Fruit fly (Drosophila melanogaster) whole organism, adult: ENCODE results near the gene CG13033.
A peak's percentile ranks its signal among the peaks of the same experiment; 100 is the strongest.

ENCODE experiments used
- CG11617 ChIP-seq: fragments of 200-800 bp; sonication (Bioruptor generic); optimal IDR thresholded peaks from 2 replicates; lab custom pipeline; 2017; ENCODE audit warnings: mild to moderate bottlenecking, missing biosample characterization, missing genetic modification reagents, missing genetic modification characterization
- CG12768 ChIP-seq: fragments of 200-800 bp; sonication (Bioruptor generic); optimal IDR thresholded peaks from 2 replicates; lab custom pipeline; 2017; ENCODE audit warnings: missing biosample characterization, missing genetic modification characterization, mild to moderate bottlenecking, moderate library complexity, missing genetic modification reagents
- CG14711 ChIP-seq: fragments of 200-800 bp; sonication (Bioruptor generic); optimal IDR thresholded peaks from 2 replicates; lab custom pipeline; 2018; ENCODE audit warnings: missing biosample characterization, mild to moderate bottlenecking, missing genetic modification characterization, moderate library complexity
- CG1620 ChIP-seq: fragments of 200-800 bp; sonication (Bioruptor generic); optimal IDR thresholded peaks from 2 replicates; lab custom pipeline; 2016; ENCODE audit warnings: missing biosample characterization, missing genetic modification characterization
- CG33017 ChIP-seq: fragments of 200-800 bp; sonication (Bioruptor generic); optimal IDR thresholded peaks from 2 replicates; lab custom pipeline; 2018; ENCODE audit warnings: missing biosample characterization, mild to moderate bottlenecking, missing genetic modification characterization, moderate library complexity
- CG5204 ChIP-seq: fragments of 200-800 bp; sonication (Bioruptor generic); optimal IDR thresholded peaks from 2 replicates; lab custom pipeline; 2016; ENCODE audit warnings: missing biosample characterization, missing genetic modification characterization
- CG7045 ChIP-seq: fragments of 200-800 bp; sonication (Bioruptor generic); optimal IDR thresholded peaks from 2 replicates; lab custom pipeline; 2017; ENCODE audit warnings: missing biosample characterization, mild to moderate bottlenecking, missing genetic modification characterization
- CG7101 ChIP-seq: fragments of 200-800 bp; sonication (Bioruptor generic); optimal IDR thresholded peaks from 2 replicates; lab custom pipeline; 2018; ENCODE audit warnings: missing biosample characterization, mild to moderate bottlenecking, missing genetic modification characterization, moderate library complexity
- Clk ChIP-seq: fragments of 200-800 bp; sonication (Bioruptor generic); optimal IDR thresholded peaks from 2 replicates; lab custom pipeline; 2017; ENCODE audit warnings: missing biosample characterization, missing genetic modification characterization
- Crg-1 ChIP-seq: fragments of 200-800 bp; sonication (Bioruptor generic); optimal IDR thresholded peaks from 2 replicates; lab custom pipeline; 2016; ENCODE audit warnings: missing biosample characterization, missing genetic modification characterization
- Hr96 ChIP-seq: fragments of 200-800 bp; sonication (Bioruptor generic); optimal IDR thresholded peaks from 2 replicates; lab custom pipeline; 2016; ENCODE audit warnings: missing biosample characterization, missing genetic modification characterization
- Mnt ChIP-seq: fragments of 200-800 bp; sonication (Bioruptor generic); optimal IDR thresholded peaks from 2 replicates; lab custom pipeline; 2016; ENCODE audit warnings: missing biosample characterization, mild to moderate bottlenecking, missing genetic modification characterization
- bab1 ChIP-seq: fragments of 200-800 bp; sonication (Bioruptor generic); optimal IDR thresholded peaks from 3 replicates; lab custom pipeline; 2019; ENCODE audit warnings: missing biosample characterization, mild to moderate bottlenecking, missing genetic modification characterization, moderate library complexity
- cic ChIP-seq: fragments of 200-800 bp; sonication (Bioruptor generic); optimal IDR thresholded peaks from 2 replicates; lab custom pipeline; 2017; ENCODE audit warnings: missing biosample characterization, mild to moderate bottlenecking, missing genetic modification characterization, moderate library complexity
- cnc ChIP-seq, 2 experiments: fragments of >200 bp; optimal IDR thresholded peaks; 2 replicates each; lab custom pipeline; 2017
- kay ChIP-seq: fragments of 200-800 bp; sonication (Bioruptor generic); peaks from one replicate; lab custom pipeline; 2016; ENCODE audit warnings: missing biosample characterization, missing genetic modification characterization, borderline replicate concordance
- ovo ChIP-seq: fragments of 200-800 bp; sonication (Bioruptor generic); optimal IDR thresholded peaks from 2 replicates; lab custom pipeline; 2016; ENCODE audit warnings: missing biosample characterization, missing genetic modification characterization
- pad ChIP-seq: fragments of 200-800 bp; sonication (Bioruptor generic); optimal IDR thresholded peaks from 3 replicates; lab custom pipeline; 2017; ENCODE audit warnings: missing biosample characterization, missing genetic modification characterization, mild to moderate bottlenecking, moderate library complexity, missing genetic modification reagents
- tj ChIP-seq: fragments of 200-800 bp; sonication (Bioruptor generic); optimal IDR thresholded peaks from 3 replicates; lab custom pipeline; 2017; ENCODE audit warnings: missing biosample characterization, mild to moderate bottlenecking, missing genetic modification characterization, moderate library complexity
- toe ChIP-seq: fragments of 200-800 bp; sonication (Bioruptor generic); optimal IDR thresholded peaks from 2 replicates; lab custom pipeline; 2016; ENCODE audit warnings: missing biosample characterization, missing genetic modification characterization

CG13033 gene

dm6 chr3L:16545511-16545910 is at the start of gene CG13033:
CG13033 (minus strand) TSS chr3L:16545628.
- TF ChIP-seq CG14711, result no peak
- no peak for TF ChIP-seq cic
- TF ChIP-seq Mnt (GFP tag; lab: Kevin White, UChicago), result no peak
- no peak for TF ChIP-seq CG1620 (GFP tag; lab: Kevin White, UChicago)
- TF ChIP-seq CG7045, result no peak
- no peak for TF ChIP-seq toe (GFP tag; lab: Kevin White, UChicago)
- TF ChIP-seq Clk (GFP tag; lab: Kevin White, UChicago), result no peak
- TF ChIP-seq CG11617, result no peak
- no peak for TF ChIP-seq CG7101 (tag; lab: Kevin White, UChicago)
- no peak for TF ChIP-seq ovo (GFP tag; lab: Kevin White, UChicago)
- no peak for TF ChIP-seq bab1 (GFP tag; lab: Kevin White, UChicago)
- TF ChIP-seq CG5204 (GFP tag; lab: Kevin White, UChicago), result no peak
- TF ChIP-seq Hr96 (GFP tag; lab: Kevin White, UChicago), result no peak
- TF ChIP-seq tj (GFP tag; lab: Kevin White, UChicago), result no peak
- no peak for TF ChIP-seq CG12768
- TF ChIP-seq pad (GFP tag; lab: Kevin White, UChicago), result no peak
- TF ChIP-seq cnc (optimal IDR thresholded peaks at IDR 0.05; lab: Kevin White, UChicago), result no peak
- TF ChIP-seq CG33017 (tag; lab: Kevin White, UChicago), result no peak
- TF ChIP-seq Crg-1 (GFP tag; lab: Kevin White, UChicago), result no peak
- no peak for TF ChIP-seq kay (GFP tag; lab: Kevin White, UChicago)

- TF ChIP-seq cnc (optimal IDR thresholded peaks at IDR 0.05; lab: Kevin White, UChicago) (no peak), Mnt (GFP tag; lab: Kevin White, UChicago) (no peak), tj (GFP tag; lab: Kevin White, UChicago) (no peak), CG12768 (no peak)
Observed at dm6 chr3L:16594922-16595518, 49.6 kb upstream of the CG13033 start, which contains the start of the genes spd-2 and Apl. spd-2 (minus strand) TSS chr3L:16595014. Apl (plus strand) TSS chr3L:16595181.

DNA sequence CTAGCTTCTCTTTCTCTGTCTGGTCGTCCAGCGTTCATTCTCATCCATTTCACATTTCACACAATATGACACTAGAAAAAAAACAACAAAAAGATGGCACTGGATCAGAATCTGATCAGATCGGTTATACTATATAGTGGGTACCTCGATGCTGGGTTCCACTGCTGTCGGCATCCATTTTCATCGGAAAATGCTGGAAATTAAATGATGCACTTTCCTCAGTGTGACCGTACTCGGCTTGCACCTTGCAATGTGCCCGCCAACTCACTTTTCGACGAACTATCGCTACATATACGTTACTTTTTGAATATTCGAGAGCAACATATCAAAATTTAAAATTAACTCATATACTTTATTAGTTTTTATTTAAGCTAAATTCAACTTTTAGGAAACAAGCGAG is 45.4 kb upstream of the CG13033 start, which contains the start of gene tra:
Gene tra (minus strand): TSS at position 191 of the 400 bp plus-strand sequence.
- no peak for TF ChIP-seq cnc (optimal IDR thresholded peaks at IDR 0.05; lab: Kevin White, UChicago)
- no peak for TF ChIP-seq bab1 (GFP tag; lab: Kevin White, UChicago)
- no peak for TF ChIP-seq CG7045
- no peak for TF ChIP-seq cic
- no peak for TF ChIP-seq Crg-1 (GFP tag; lab: Kevin White, UChicago)
- TF ChIP-seq CG1620 (GFP tag; lab: Kevin White, UChicago), result no peak
- TF ChIP-seq CG5204 (GFP tag; lab: Kevin White, UChicago), result no peak
- no peak for TF ChIP-seq CG11617
- no peak for TF ChIP-seq CG12768
- no peak for TF ChIP-seq CG14711
- TF ChIP-seq kay (GFP tag; lab: Kevin White, UChicago), result no peak
- TF ChIP-seq Mnt (GFP tag; lab: Kevin White, UChicago), result no peak
- no peak for TF ChIP-seq pad (GFP tag; lab: Kevin White, UChicago)
- TF ChIP-seq toe (GFP tag; lab: Kevin White, UChicago), result no peak
- TF ChIP-seq tj (GFP tag; lab: Kevin White, UChicago), result no peak
- no peak for TF ChIP-seq CG7101 (tag; lab: Kevin White, UChicago)

DNA sequence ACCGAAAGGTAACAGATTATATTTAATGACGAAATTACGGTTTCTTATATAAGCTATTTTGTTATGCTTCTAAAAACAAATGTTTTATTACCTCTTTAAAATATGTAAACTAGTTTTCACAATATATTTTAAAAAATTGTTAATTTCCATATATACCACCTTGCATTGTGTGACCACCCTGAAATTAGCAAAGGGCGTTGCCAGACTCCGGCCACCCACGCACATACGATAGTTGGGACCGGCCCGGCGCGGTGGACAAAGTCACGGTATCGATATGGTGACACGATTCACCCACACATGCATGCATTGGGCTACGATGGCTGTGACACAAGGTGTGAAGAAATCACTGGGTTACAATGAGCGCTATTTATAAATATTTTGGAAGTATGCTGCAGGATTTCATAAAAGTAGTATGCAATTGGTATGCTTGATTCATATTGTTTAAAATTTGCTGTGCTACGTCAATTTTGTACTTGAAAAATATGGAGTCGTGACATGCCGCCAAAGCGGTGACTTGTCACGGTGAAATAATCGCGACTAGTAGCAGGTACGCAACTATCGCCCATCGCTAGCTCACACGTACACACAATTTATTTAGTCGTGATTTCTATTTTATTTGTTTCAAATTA is 42.7 kb upstream of the CG13033 start:
- peak; percentile 75 for TF ChIP-seq CG7101 (tag; lab: Kevin White, UChicago)
- peak; percentile 34 for TF ChIP-seq CG7045
- TF ChIP-seq tj (GFP tag; lab: Kevin White, UChicago), result peak; percentile 49
- peak; percentile 70 for TF ChIP-seq CG14711
- peak; percentile 71 for TF ChIP-seq CG1620 (GFP tag; lab: Kevin White, UChicago)
- TF ChIP-seq toe (GFP tag; lab: Kevin White, UChicago), result no peak
- peak; percentile 65 for TF ChIP-seq ovo (GFP tag; lab: Kevin White, UChicago)
- peak; percentile 55 for TF ChIP-seq pad (GFP tag; lab: Kevin White, UChicago)
- peak; percentile 77 for TF ChIP-seq Mnt (GFP tag; lab: Kevin White, UChicago)
- TF ChIP-seq Clk (GFP tag; lab: Kevin White, UChicago), result peak; percentile 20
- TF ChIP-seq Crg-1 (GFP tag; lab: Kevin White, UChicago), result peak; percentile 70
- TF ChIP-seq CG12768, result peak; percentile 35
- TF ChIP-seq cnc (optimal IDR thresholded peaks at IDR 0.05; lab: Kevin White, UChicago), result no peak
- no peak for TF ChIP-seq Hr96 (GFP tag; lab: Kevin White, UChicago)
- TF ChIP-seq CG33017 (tag; lab: Kevin White, UChicago), result peak; percentile 70
- peak; percentile 33 for TF ChIP-seq bab1 (GFP tag; lab: Kevin White, UChicago)
- TF ChIP-seq cic, result peak; percentile 35
- TF ChIP-seq kay (GFP tag; lab: Kevin White, UChicago), result no peak
- TF ChIP-seq CG5204 (GFP tag; lab: Kevin White, UChicago), result no peak
- TF ChIP-seq CG11617, result peak; percentile 64

DNA sequence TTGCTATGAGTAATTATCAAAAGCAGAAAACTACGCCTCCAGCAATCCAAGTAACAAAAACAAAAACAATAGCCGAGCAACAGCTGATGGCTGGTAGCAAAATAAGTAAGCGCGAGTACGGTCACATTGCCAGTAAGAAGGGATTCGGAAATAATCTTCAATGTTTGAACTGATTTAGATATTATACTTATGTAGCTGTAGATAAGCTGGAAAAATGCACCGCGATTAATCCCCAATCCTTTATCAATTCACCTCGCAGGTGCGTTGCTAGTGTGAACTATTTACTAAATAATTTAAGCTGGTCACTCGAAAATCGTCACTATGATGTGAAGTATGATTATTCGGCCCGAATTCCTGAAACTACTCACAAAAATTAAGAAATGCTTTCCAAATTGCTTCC is 41.6 kb upstream of the CG13033 start, which contains the start of the genes Syx8 and CG32163:
Gene Syx8 (minus strand): TSS at position 69 of the 400 bp plus-strand sequence.
Gene CG32163 (plus strand): TSS at position 169 of the 400 bp plus-strand sequence.
- TF ChIP-seq CG33017 (tag; lab: Kevin White, UChicago) (no peak), CG1620 (GFP tag; lab: Kevin White, UChicago) (no peak), cic (peak; percentile 32), ovo (GFP tag; lab: Kevin White, UChicago) (no peak), pad (GFP tag; lab: Kevin White, UChicago) (no peak), bab1 (GFP tag; lab: Kevin White, UChicago) (peak; percentile 36), CG7045 (no peak), CG11617 (no peak), CG14711 (no peak), tj (GFP tag; lab: Kevin White, UChicago) (peak; percentile 17), Mnt (GFP tag; lab: Kevin White, UChicago) (peak; percentile 25), CG12768 (no peak), kay (GFP tag; lab: Kevin White, UChicago) (no peak), CG5204 (GFP tag; lab: Kevin White, UChicago) (no peak), toe (GFP tag; lab: Kevin White, UChicago) (no peak), cnc (optimal IDR thresholded peaks at IDR 0.05; lab: Kevin White, UChicago) (no peak), Hr96 (GFP tag; lab: Kevin White, UChicago) (no peak), Crg-1 (GFP tag; lab: Kevin White, UChicago) (no peak), CG7101 (tag; lab: Kevin White, UChicago) (peak; percentile 9), Clk (GFP tag; lab: Kevin White, UChicago) (no peak)
